Fruit fly (Drosophila melanogaster): ENCODE results near the gene ntc.
A peak's percentile ranks its signal among the peaks of the same experiment; 100 is the strongest.

The ntc gene

DNA sequence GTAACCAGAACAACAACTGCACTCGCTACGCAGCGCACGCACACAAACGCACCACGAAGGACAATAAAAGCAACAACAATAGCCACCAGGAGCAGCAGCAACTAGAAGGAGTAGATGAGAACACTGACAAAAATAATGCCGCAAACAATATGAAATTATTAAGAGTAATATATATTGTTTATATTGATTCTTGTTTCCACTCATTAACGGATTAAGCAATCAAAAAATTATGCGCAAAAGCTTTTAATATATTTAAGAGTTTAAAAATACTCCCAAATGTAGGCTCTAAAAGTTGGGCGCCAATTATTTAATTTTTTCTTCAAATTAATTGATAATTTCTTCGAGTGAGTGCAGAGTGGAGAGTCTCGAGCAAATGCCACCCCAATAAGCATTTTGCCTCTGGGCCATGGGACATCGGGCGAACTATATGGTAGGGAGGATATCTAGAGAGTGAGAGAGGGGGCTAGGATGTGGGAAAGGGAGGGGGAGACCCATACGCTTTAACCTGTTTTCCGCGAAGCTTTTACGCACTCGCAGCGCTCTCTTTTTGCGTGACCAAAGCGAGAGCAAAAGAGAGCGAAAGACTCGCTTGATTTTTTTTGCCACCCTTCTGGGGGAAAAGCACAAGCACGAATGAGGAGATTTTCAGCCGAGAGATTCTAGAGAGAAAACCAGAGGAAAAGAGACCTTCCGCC, 18.7 kb upstream of the ntc start, which contains the start of gene Rdh (continued):
- TF ChIP-seq CG1792 (GFP tag; optimal IDR thresholded peaks at IDR 0.05), result peak; percentile 2
- no peak for TF ChIP-seq CG8478 (optimal IDR thresholded peaks at IDR 0.05)
- TF ChIP-seq CG11093 (GFP tag; IDR thresholded peaks at IDR 0.05), result peak; percentile 60; the same call in 1 of the 3 replicates
- TF ChIP-seq gfzf (GFP tag; optimal IDR thresholded peaks at IDR 0.05), result no peak
- TF ChIP-seq Sry-δ (GFP tag; optimal IDR thresholded peaks at IDR 0.05), result no peak
- TF ChIP-seq bigmax (GFP tag; optimal IDR thresholded peaks at IDR 0.05), result no peak
- TF ChIP-seq CG9797 (GFP tag; optimal IDR thresholded peaks at IDR 0.05), result no peak
- no peak for TF ChIP-seq Bgb (GFP tag; IDR thresholded peaks at IDR 0.05; ENCODE audit: partially characterized antibody)
- peak; percentile 71 for TF ChIP-seq CG18262 (tag; optimal IDR thresholded peaks at IDR 0.05)
- TF ChIP-seq CG9876 (GFP tag; optimal IDR thresholded peaks at IDR 0.05), result no peak
- TF ChIP-seq Side (GFP tag; optimal IDR thresholded peaks at IDR 0.05), result no peak
- TF ChIP-seq dpn (GFP tag; optimal IDR thresholded peaks at IDR 0.05), result peak; percentile 55 to 59
- TF ChIP-seq cg (GFP tag; optimal IDR thresholded peaks at IDR 0.05), result peak; percentile 28
- TF ChIP-seq CTCF (GFP tag; optimal IDR thresholded peaks at IDR 0.05), result peak; percentile 23
- no peak for TF ChIP-seq nom (GFP tag; optimal IDR thresholded peaks at IDR 0.05)
- peak; percentile 30; the same call in 1 of the 3 replicates for TF ChIP-seq CG34224 (GFP tag; IDR thresholded peaks at IDR 0.05; ENCODE audit: partially characterized antibody)
- TF ChIP-seq CG1602 (GFP tag; optimal IDR thresholded peaks at IDR 0.05), result peak; percentile 66
- TF ChIP-seq CG8281 (tag; optimal IDR thresholded peaks at IDR 0.05), result peak; percentile 41
- TF ChIP-seq Dad (GFP tag; optimal IDR thresholded peaks at IDR 0.05), result peak; percentile 21
- TF ChIP-seq CG6813 (GFP tag; optimal IDR thresholded peaks at IDR 0.05), result peak; percentile 82
- TF ChIP-seq Hr51 (GFP tag; optimal IDR thresholded peaks at IDR 0.05), result peak; percentile 56 to 86
- peak; percentile 84 for TF ChIP-seq HHEX (GFP tag; optimal IDR thresholded peaks at IDR 0.05)
- TF ChIP-seq CG18764 (GFP tag; optimal IDR thresholded peaks at IDR 0.05), result peak; percentile 52
- peak; percentile 85 for TF ChIP-seq CG12659 (GFP tag; optimal IDR thresholded peaks at IDR 0.05)
- TF ChIP-seq kah (GFP tag; optimal IDR thresholded peaks at IDR 0.05), result peak; percentile 30
- peak; percentile 49; the same call in 1 of the 2 replicates for TF ChIP-seq CG32532 (GFP tag; IDR thresholded peaks at IDR 0.05)
- peak; percentile 82 for TF ChIP-seq Xrp1 (GFP tag; IDR thresholded peaks at IDR 0.05)
- peak; percentile 91 for TF ChIP-seq Hand (GFP tag; optimal IDR thresholded peaks at IDR 0.05)
- TF ChIP-seq zfh1 (GFP tag; IDR thresholded peaks at IDR 0.05), result no peak
- TF ChIP-seq gt (GFP tag; IDR thresholded peaks at IDR 0.05), result no peak
- no peak for TF ChIP-seq CG10321 (GFP tag; IDR thresholded peaks at IDR 0.05)
- peak; percentile 67 for TF ChIP-seq CG11723 (GFP tag; optimal IDR thresholded peaks at IDR 0.05)
- no peak for TF ChIP-seq CG8944 (GFP tag; optimal IDR thresholded peaks at IDR 0.05)
- no peak for TF ChIP-seq shn (GFP tag; optimal IDR thresholded peaks at IDR 0.05)
- TF ChIP-seq jigr1 (GFP tag; IDR thresholded peaks at IDR 0.05), result no peak
- TF ChIP-seq CG14667 (GFP tag; IDR thresholded peaks at IDR 0.05), result peak; percentile 45; the same call in 1 of the 2 replicates
- TF ChIP-seq Hr39 (optimal IDR thresholded peaks at IDR 0.05), result no peak
- peak; percentile 68 for TF ChIP-seq CG8388 (GFP tag; optimal IDR thresholded peaks at IDR 0.05)
- no peak for TF ChIP-seq tx (GFP tag; optimal IDR thresholded peaks at IDR 0.05)
- no peak for TF ChIP-seq fd102C (GFP tag; optimal IDR thresholded peaks at IDR 0.05)
- TF ChIP-seq D (optimal IDR thresholded peaks at IDR 0.05), result no peak
- TF ChIP-seq D (GFP tag; optimal IDR thresholded peaks at IDR 0.05), result peak; percentile 84
